Fruit fly (Drosophila melanogaster): ENCODE data around the gene CG9399.
A peak's percentile ranks its signal among the peaks of the same experiment; 100 is the strongest.

Gene CG9399

dm6 chr3R:9586663-9587248, 12.7 kb upstream of the CG9399 start, which contains the start of gene P58IPK (continued):
- TF ChIP-seq HmgD (GFP tag; optimal IDR thresholded peaks at IDR 0.05), result peak; percentile 62
- 0 out of 2 replicates have a peak, but pooled peaks have one; percentile 21 for TF ChIP-seq E2f1 (GFP tag; IDR thresholded peaks at IDR 0.05)
- peak; percentile 52 for TF ChIP-seq tgo (GFP tag; IDR thresholded peaks at IDR 0.05)
- TF ChIP-seq Jarid2 (GFP tag; optimal IDR thresholded peaks at IDR 0.05), result peak; percentile 40
- no peak for TF ChIP-seq B-H1 (GFP tag; IDR thresholded peaks at IDR 0.05)
- no peak for TF ChIP-seq CG14965 (GFP tag; optimal IDR thresholded peaks at IDR 0.05; ENCODE audit: borderline replicate concordance)
- peak; percentile 4 for TF ChIP-seq CG17385 (GFP tag; optimal IDR thresholded peaks at IDR 0.05)
- TF ChIP-seq CG7745 (tag; optimal IDR thresholded peaks at IDR 0.05), result no peak
- peak; percentile 40 for TF ChIP-seq caup (GFP tag; optimal IDR thresholded peaks at IDR 0.05; ENCODE audit: severe bottlenecking)

DNA sequence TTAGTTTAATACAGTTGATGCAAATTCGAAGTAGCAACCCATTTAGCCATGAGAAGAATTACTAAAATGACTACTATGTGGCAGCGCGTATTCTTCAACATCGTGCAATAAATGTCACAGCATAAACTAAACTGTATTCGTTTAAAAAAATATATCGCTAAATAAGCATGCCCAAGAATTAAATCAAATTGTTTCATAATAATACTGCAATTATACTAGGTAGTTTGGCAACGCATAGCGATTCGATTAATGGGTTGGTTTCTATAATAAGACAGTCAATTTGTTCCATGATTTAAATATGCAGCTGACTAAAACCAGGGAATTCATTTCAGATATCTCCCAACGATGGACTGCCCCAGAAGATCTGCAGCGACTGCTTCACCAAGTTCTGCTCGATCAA, 9.1 kb upstream of the CG9399 start, which contains the start of gene CG33654:
CG33654 (minus strand) TSS at position 101 of the 400 bp plus-strand sequence.
- no peak for TF ChIP-seq CG17829 (tag; optimal IDR thresholded peaks at IDR 0.05)

DNA sequence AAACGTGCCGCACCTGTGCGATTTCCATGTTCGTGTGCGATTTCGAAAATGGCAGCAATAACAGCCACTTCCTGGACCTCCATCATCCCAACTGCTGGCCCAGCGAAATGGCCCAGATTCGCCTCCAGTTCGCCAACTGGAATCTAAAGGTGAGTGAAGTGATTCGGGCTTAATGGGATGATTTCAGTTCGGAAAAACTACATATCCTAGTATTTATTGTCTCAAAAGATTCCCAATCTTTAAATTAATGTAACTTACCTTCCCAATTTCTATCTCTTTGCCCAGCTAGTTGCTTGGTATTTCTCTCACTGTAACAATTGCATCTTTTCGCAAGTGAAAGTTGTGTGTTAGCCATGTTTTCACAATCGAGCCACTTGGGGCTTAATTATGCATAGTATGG, 8.0 kb upstream of the CG9399 start:
- no peak for TF ChIP-seq CG3065 (GFP tag; optimal IDR thresholded peaks at IDR 0.05)
- TF ChIP-seq CG30431 (GFP tag; optimal IDR thresholded peaks at IDR 0.05), result no peak
- TF ChIP-seq insv (GFP tag; optimal IDR thresholded peaks at IDR 0.05), result no peak
- TF ChIP-seq dati (GFP tag; IDR thresholded peaks at IDR 0.05), result no peak
- TF ChIP-seq mld (GFP tag; IDR thresholded peaks at IDR 0.05; ENCODE audit: partially characterized antibody), result no peak
- TF ChIP-seq jing (GFP tag; optimal IDR thresholded peaks at IDR 0.05), result no peak
- no peak for TF ChIP-seq dm (GFP tag; optimal IDR thresholded peaks at IDR 0.05)
- TF ChIP-seq tll (GFP tag; optimal IDR thresholded peaks at IDR 0.05), result no peak
- no peak for TF ChIP-seq sd (tag; optimal IDR thresholded peaks at IDR 0.05)
- no peak for TF ChIP-seq dan (GFP tag; IDR thresholded peaks at IDR 0.05)
- TF ChIP-seq chinmo (GFP tag; IDR thresholded peaks at IDR 0.05; ENCODE audit: partially characterized antibody), result no peak
- no peak for TF ChIP-seq CrebB (tag; optimal IDR thresholded peaks at IDR 0.05)
- no peak for TF ChIP-seq CG8281 (tag; optimal IDR thresholded peaks at IDR 0.05)
- TF ChIP-seq fd102C (GFP tag; optimal IDR thresholded peaks at IDR 0.05), result no peak
- TF ChIP-seq zfh1 (GFP tag; IDR thresholded peaks at IDR 0.05), result no peak
- TF ChIP-seq unc-4 (GFP tag; IDR thresholded peaks at IDR 0.05; ENCODE audit: partially characterized antibody), result no peak
- no peak for TF ChIP-seq CG12071 (GFP tag; optimal IDR thresholded peaks at IDR 0.05)
- no peak for TF ChIP-seq Xrp1 (GFP tag; IDR thresholded peaks at IDR 0.05)
- no peak for TF ChIP-seq cwo (GFP tag; optimal IDR thresholded peaks at IDR 0.05)

- peak; percentile 30 for TF ChIP-seq Fer3 (tag; optimal IDR thresholded peaks at IDR 0.05)
- TF ChIP-seq Nf-YC (tag; optimal IDR thresholded peaks at IDR 0.05), result peak; percentile 24
- TF ChIP-seq CG8281 (tag; optimal IDR thresholded peaks at IDR 0.05), result no peak
- TF ChIP-seq CG10979 (tag; optimal IDR thresholded peaks at IDR 0.05), result peak; percentile 9
- peak; percentile 24 for TF ChIP-seq CG12299 (tag; optimal IDR thresholded peaks at IDR 0.05)
- peak; percentile 72 for TF ChIP-seq sens (GFP tag)
- peak; percentile 86 for TF ChIP-seq sr (GFP tag; IDR thresholded peaks at IDR 0.05)
- peak; percentile 68 for TF ChIP-seq row (GFP tag; IDR thresholded peaks at IDR 0.05)
- TF ChIP-seq CG7271 (tag; optimal IDR thresholded peaks at IDR 0.05), result no peak
- TF ChIP-seq CG3281 (GFP tag; optimal IDR thresholded peaks at IDR 0.05), result peak; percentile 6
- TF ChIP-seq pita (GFP tag; optimal IDR thresholded peaks at IDR 0.05), result no peak
- TF ChIP-seq crol (GFP tag; IDR thresholded peaks at IDR 0.05), result peak; percentile 13; the same call in 1 of the 2 replicates
- TF ChIP-seq CG17385 (GFP tag; optimal IDR thresholded peaks at IDR 0.05), result peak; percentile 34
- peak; percentile 16; the same call in 1 of the 3 replicates for TF ChIP-seq dysf (GFP tag; IDR thresholded peaks at IDR 0.05)
- TF ChIP-seq CG14965 (GFP tag; optimal IDR thresholded peaks at IDR 0.05; ENCODE audit: borderline replicate concordance), result no peak
- TF ChIP-seq caup (GFP tag; optimal IDR thresholded peaks at IDR 0.05; ENCODE audit: severe bottlenecking), result peak; percentile 6
- peak; percentile 15 for TF ChIP-seq CoRest (tag; optimal IDR thresholded peaks at IDR 0.05)
- peak; percentile 46; the same call in 1 of the 2 replicates for TF ChIP-seq vvl (GFP tag; IDR thresholded peaks at IDR 0.05)
- TF ChIP-seq ATbp (GFP tag; optimal IDR thresholded peaks at IDR 0.05), result peak; percentile 1
- no peak for TF ChIP-seq CG34224 (GFP tag; IDR thresholded peaks at IDR 0.05; ENCODE audit: partially characterized antibody)
Observed at dm6 chr3R:9581089-9581520, 7.1 kb upstream of the CG9399 start, which contains the start of gene CG8301. CG8301 (plus strand) TSS chr3R:9581306.

All from whole organism, embryonic.